Worm (Caenorhabditis elegans) whole organism, mixed stage, embryonic: ENCODE measurements around the gene F54C8.6.
"Not testable (repeated sequence)": the region's sequence is repeated elsewhere in the genome, so short reads cannot be mapped to it uniquely, and the experiment has no call there.

Experiments
- M03D4.4 ChIP-seq: sonication (generic microtip); optimal IDR thresholded peaks from 2 replicates; lab custom pipeline; 2017; ENCODE audit warnings: mild to moderate bottlenecking, missing genetic modification characterization, missing compliant biosample characterization
- bed-3 ChIP-seq: fragments of 200-800 bp; sonication (Bioruptor generic); optimal IDR thresholded peaks from 3 replicates; lab custom pipeline; 2018; ENCODE audit warnings: mild to moderate bottlenecking, missing genetic modification characterization, moderate library complexity, missing compliant biosample characterization
- blmp-1 ChIP-seq: fragments of 150-350 bp; optimal IDR thresholded peaks from 2 replicates; lab custom pipeline; 2014; ENCODE audit warnings: missing biosample characterization, missing genetic modification characterization
- ceh-39 ChIP-seq: fragments of 150-350 bp; optimal IDR thresholded peaks from 2 replicates; lab custom pipeline; 2014; ENCODE audit warnings: missing biosample characterization, missing genetic modification characterization
- ceh-43 ChIP-seq: fragments of 200-800 bp; sonication (Bioruptor generic); optimal IDR thresholded peaks from 2 replicates; lab custom pipeline; 2018; ENCODE audit warnings: mild to moderate bottlenecking, missing genetic modification characterization, moderate library complexity, missing compliant biosample characterization
- ceh-83 ChIP-seq: fragments of 200-800 bp; sonication (Bioruptor generic); optimal IDR thresholded peaks from 2 replicates; lab custom pipeline; 2018; ENCODE audit warnings: mild to moderate bottlenecking, missing genetic modification characterization, missing compliant biosample characterization
- ces-1 ChIP-seq: fragments of 150-350 bp; optimal IDR thresholded peaks from 2 replicates; lab custom pipeline; 2014; ENCODE audit warnings: missing biosample characterization, missing genetic modification reagents, missing genetic modification characterization
- cnd-1 ChIP-seq: fragments of 200-800 bp; sonication (Bioruptor generic); optimal IDR thresholded peaks from 2 replicates; lab custom pipeline; 2018; ENCODE audit warnings: mild to moderate bottlenecking, missing genetic modification characterization, missing compliant biosample characterization
- drap-1 ChIP-seq: fragments of 200-800 bp; sonication (Bioruptor generic); optimal IDR thresholded peaks from 3 replicates; lab custom pipeline; 2018; ENCODE audit warnings: mild to moderate bottlenecking, missing genetic modification characterization, missing compliant biosample characterization
- elt-1 ChIP-seq: sonication (generic microtip); optimal IDR thresholded peaks from 2 replicates; lab custom pipeline; 2017; ENCODE audit warnings: missing genetic modification characterization, mild to moderate bottlenecking, missing compliant biosample characterization, antibody characterized with exemption, moderate library complexity, borderline replicate concordance; ENCODE audit not compliant: insufficient read depth
- elt-3 ChIP-seq: fragments of 150-350 bp; optimal IDR thresholded peaks from 2 replicates; lab custom pipeline; 2014; ENCODE audit warnings: missing biosample characterization, missing genetic modification characterization
- flh-1 ChIP-seq: fragments of 200-800 bp; sonication (Bioruptor generic); optimal IDR thresholded peaks from 2 replicates; lab custom pipeline; 2018; ENCODE audit warnings: mild to moderate bottlenecking, missing genetic modification characterization, moderate library complexity, missing compliant biosample characterization
- ham-2 ChIP-seq: fragments of 200-800 bp; sonication (Bioruptor generic); optimal IDR thresholded peaks from 2 replicates; lab custom pipeline; 2018; ENCODE audit warnings: mild to moderate bottlenecking, missing genetic modification characterization, missing compliant biosample characterization
- hlh-1 ChIP-seq: fragments of 150-350 bp; optimal IDR thresholded peaks from 2 replicates; lab custom pipeline; 2014; ENCODE audit warnings: missing biosample characterization, missing genetic modification reagents, missing genetic modification characterization
- lin-13 ChIP-seq: fragments of 150-350 bp; optimal IDR thresholded peaks from 2 replicates; lab custom pipeline; 2014; ENCODE audit warnings: missing biosample characterization, missing genetic modification characterization
- lin-32 ChIP-seq: fragments of 200-800 bp; sonication (Bioruptor generic); optimal IDR thresholded peaks from 2 replicates; lab custom pipeline; 2018; ENCODE audit warnings: mild to moderate bottlenecking, missing genetic modification characterization, missing compliant biosample characterization
- lsy-2 ChIP-seq: fragments of 150-350 bp; optimal IDR thresholded peaks from 2 replicates; lab custom pipeline; 2014; ENCODE audit warnings: missing biosample characterization, missing genetic modification characterization
- mep-1 ChIP-seq: fragments of 150-350 bp; optimal IDR thresholded peaks from 2 replicates; lab custom pipeline; 2017; ENCODE audit warnings: missing biosample characterization, missing genetic modification reagents, missing genetic modification characterization, inconsistent platforms
- mls-2 ChIP-seq: sonication (generic microtip); optimal IDR thresholded peaks from 2 replicates; lab custom pipeline; 2016; ENCODE audit warnings: mild to moderate bottlenecking, missing genetic modification characterization, moderate library complexity, missing compliant biosample characterization
- nhr-2 ChIP-seq: fragments of 150-350 bp; optimal IDR thresholded peaks from 2 replicates; lab custom pipeline; 2014; ENCODE audit warnings: missing biosample characterization, missing genetic modification characterization
- nhr-28 ChIP-seq: fragments of 150-350 bp; optimal IDR thresholded peaks from 2 replicates; lab custom pipeline; 2014; ENCODE audit warnings: missing biosample characterization, missing genetic modification characterization
- pha-4 ChIP-seq: fragments of 150-350 bp; optimal IDR thresholded peaks from 2 replicates; lab custom pipeline; 2018; ENCODE audit warnings: missing biosample characterization, missing genetic modification reagents, missing genetic modification characterization
- sem-2 ChIP-seq: fragments of 200-800 bp; sonication (Bioruptor generic); optimal IDR thresholded peaks from 2 replicates; lab custom pipeline; 2018; ENCODE audit warnings: mild to moderate bottlenecking, missing genetic modification characterization, missing compliant biosample characterization
- snpc-4 ChIP-seq: fragments of 150-350 bp; optimal IDR thresholded peaks from 2 replicates; lab custom pipeline; 2014; ENCODE audit warnings: missing biosample characterization, missing genetic modification characterization
- sptf-1 ChIP-seq: sonication (generic microtip); optimal IDR thresholded peaks from 2 replicates; lab custom pipeline; 2017; ENCODE audit warnings: mild to moderate bottlenecking, missing genetic modification characterization, moderate library complexity, missing compliant biosample characterization
- unc-120 ChIP-seq: sonication (generic microtip); optimal IDR thresholded peaks from 2 replicates; lab custom pipeline; 2017; ENCODE audit warnings: missing genetic modification characterization, missing compliant biosample characterization; ENCODE audit not compliant: poor library complexity, severe bottlenecking
- unc-39 ChIP-seq: fragments of 150-350 bp; optimal IDR thresholded peaks from 2 replicates; lab custom pipeline; 2014; ENCODE audit warnings: missing biosample characterization, missing genetic modification characterization
- unc-62 ChIP-seq: fragments of 150-350 bp; optimal IDR thresholded peaks from 2 replicates; lab custom pipeline; 2014; ENCODE audit warnings: missing biosample characterization, missing genetic modification reagents, missing genetic modification characterization
- zip-8 ChIP-seq: fragments of 150-350 bp; optimal IDR thresholded peaks from 2 replicates; lab custom pipeline; 2014; ENCODE audit warnings: missing biosample characterization, missing genetic modification characterization

F54C8.6 gene

DNA sequence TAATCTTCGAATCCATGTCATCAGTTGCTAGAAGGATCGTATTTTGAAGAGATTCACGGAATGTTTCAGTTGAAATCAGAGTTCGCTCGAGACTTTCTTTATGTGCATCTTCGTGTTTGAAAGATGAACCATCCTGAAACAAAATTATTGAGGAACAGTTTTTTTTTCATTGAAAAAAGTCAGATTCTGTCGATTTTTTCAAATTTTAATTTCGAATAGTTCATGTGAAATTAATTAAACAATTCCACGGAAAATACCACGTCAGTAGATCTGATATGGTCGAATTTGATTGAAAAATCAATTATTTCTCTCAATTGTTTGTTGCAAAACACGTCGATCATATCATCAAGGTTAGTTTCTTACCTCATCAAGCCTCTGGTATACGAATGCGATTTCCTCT is 10.3 kb downstream of the F54C8.6 start, which contains the start of gene F54C8.1:
Gene F54C8.1, plus strand, starts transcription at position 301 of the 400 bp plus-strand sequence.
- TF ChIP-seq pha-4 (tag; lab: Kevin White, UChicago) (no peak), hlh-1 (no peak), mep-1 (tag; lab: Kevin White, UChicago) (no peak), cnd-1 (tag; lab: Kevin White, UChicago) (no peak), drap-1 (GFP tag; lab: Kevin White, UChicago) (no peak), ceh-43 (GFP tag; lab: Kevin White, UChicago) (no peak), nhr-2 (tag; lab: Kevin White, UChicago) (no peak), M03D4.4 (no peak), ceh-83 (GFP tag; lab: Kevin White, UChicago) (no peak)

ce11 chrIII:9434999-9435398 is 14.7 kb downstream of the F54C8.6 start:
- no peak for TF ChIP-seq unc-120 (tag; lab: Kevin White, UChicago)
- TF ChIP-seq zip-8 (tag; lab: Kevin White, UChicago) = no peak
- TF ChIP-seq ham-2 (GFP tag; lab: Kevin White, UChicago) = no peak
- TF ChIP-seq unc-62 = no peak
- no peak for TF ChIP-seq lsy-2 (tag; lab: Kevin White, UChicago)
- no peak for TF ChIP-seq ceh-83 (GFP tag; lab: Kevin White, UChicago)
- no peak for TF ChIP-seq sem-2 (GFP tag; lab: Kevin White, UChicago)
- TF ChIP-seq snpc-4 (tag; lab: Kevin White, UChicago) = no peak
- no peak for TF ChIP-seq mep-1 (tag; lab: Kevin White, UChicago)
- TF ChIP-seq nhr-2 (tag; lab: Kevin White, UChicago) = no peak
- no peak for TF ChIP-seq elt-1 (tag; lab: Kevin White, UChicago)
- no peak for TF ChIP-seq flh-1
- no peak for TF ChIP-seq unc-39
- no peak for TF ChIP-seq elt-3
- TF ChIP-seq lin-13 (tag; lab: Kevin White, UChicago) = no peak
- TF ChIP-seq sptf-1 (tag; lab: Kevin White, UChicago) = no peak
- no peak for TF ChIP-seq drap-1 (GFP tag; lab: Kevin White, UChicago)
- TF ChIP-seq, all 35 proteins: peak for 0

ce11 chrIII:9433576-9434107 is 16.1 kb downstream of the F54C8.6 start, which contains the start of gene cpar-1:
Gene cpar-1 (plus strand): TSS chrIII:9434057.
- no peak for TF ChIP-seq drap-1 (GFP tag; lab: Kevin White, UChicago)
- peak; percentile 14 for TF ChIP-seq lin-13 (tag; lab: Kevin White, UChicago)
- TF ChIP-seq, all 35 proteins: peak for 1

- TF ChIP-seq unc-62 (no peak), zip-8 (tag; lab: Kevin White, UChicago) (no peak), ces-1 (no peak), lin-13 (tag; lab: Kevin White, UChicago) (no peak), bed-3 (no peak), mls-2 (tag; lab: Kevin White, UChicago) (no peak), nhr-28 (tag; lab: Kevin White, UChicago) (no peak), flh-1 (no peak), M03D4.4 (no peak), blmp-1 (no peak), sem-2 (GFP tag; lab: Kevin White, UChicago) (no peak), cnd-1 (tag; lab: Kevin White, UChicago) (no peak), mep-1 (tag; lab: Kevin White, UChicago) (no peak), ceh-39 (tag; lab: Kevin White, UChicago) (no peak), lin-32 (no peak), nhr-2 (tag; lab: Kevin White, UChicago) (no peak), unc-120 (tag; lab: Kevin White, UChicago) (no peak)
These were observed 23.4 kb downstream of the F54C8.6 start, which contains the start of gene T26G10.5 for ce11 chrIII:9426301-9426700. Gene T26G10.5 (minus strand): TSS chrIII:9426401.

- not testable (repeated sequence) for TF ChIP-seq nhr-2, nhr-28, lin-13 (tag; lab: Kevin White, UChicago)
These were observed 29.5 kb downstream of the F54C8.6 start, which contains the start of gene T26G10.4 for ce11 chrIII:9420231-9420630. Gene T26G10.4 (plus strand): TSS chrIII:9420531.
